Fruit fly (Drosophila melanogaster) whole organism, embryonic: ENCODE measurements around the gene CG5235.

Experiments
- ATbp ChIP-seq: fragments of 200-800 bp; sonication (Bioruptor generic); optimal IDR thresholded peaks from 2 replicates; lab custom pipeline; 2017; ENCODE audit warnings: missing biosample characterization, mild to moderate bottlenecking, missing genetic modification characterization, missing genetic modification reagents
- Abd-B ChIP-seq: fragments of 200-800 bp; sonication (Bioruptor generic); optimal IDR thresholded peaks from 2 replicates; lab custom pipeline; 2018; ENCODE audit warnings: missing biosample characterization, mild to moderate bottlenecking, missing genetic modification characterization, moderate library complexity
- BEAF-32 ChIP-seq: fragments of 200-800 bp; sonication (Bioruptor generic); optimal IDR thresholded peaks from 3 replicates; lab custom pipeline; 2017; ENCODE audit warnings: missing biosample characterization, missing genetic modification characterization, mild to moderate bottlenecking, moderate library complexity, missing genetic modification reagents
- Bdp1 ChIP-seq: fragments of 200-800 bp; sonication (Bioruptor generic); optimal IDR thresholded peaks from 3 replicates; lab custom pipeline; 2016; ENCODE audit warnings: missing biosample characterization, missing genetic modification characterization
- CG10543 ChIP-seq: fragments of 200-800 bp; sonication (Bioruptor generic); optimal IDR thresholded peaks from 3 replicates; lab custom pipeline; 2017; ENCODE audit warnings: missing biosample characterization, mild to moderate bottlenecking, missing genetic modification characterization, moderate library complexity
- CG10979 ChIP-seq: fragments of 200-800 bp; sonication (Bioruptor generic); optimal IDR thresholded peaks from 2 replicates; lab custom pipeline; 2018; ENCODE audit warnings: missing biosample characterization, mild to moderate bottlenecking, missing genetic modification characterization, moderate library complexity
- CG11093 ChIP-seq: fragments of 200-800 bp; sonication (Bioruptor generic); IDR thresholded peaks from 3 replicates; pipeline ENCODE4 v1.3.6; 2022; ENCODE audit warnings: missing biosample characterization, missing genetic modification characterization
- CG11695 ChIP-seq: fragments of 200-800 bp; sonication (Bioruptor generic); IDR thresholded peaks from 3 replicates; pipeline ENCODE4 v1.3.6; 2022; ENCODE audit warnings: missing biosample characterization, missing genetic modification characterization
- CG12104 ChIP-seq: fragments of 200-800 bp; sonication (Bioruptor generic); optimal IDR thresholded peaks from 3 replicates; lab custom pipeline; 2016; ENCODE audit warnings: missing biosample characterization, missing genetic modification characterization
- CG12769 ChIP-seq: fragments of 200-800 bp; sonication (Bioruptor generic); optimal IDR thresholded peaks from 2 replicates; lab custom pipeline; 2019; ENCODE audit warnings: missing biosample characterization, mild to moderate bottlenecking, missing genetic modification characterization, moderate library complexity
- CG13624 ChIP-seq: fragments of 200-800 bp; sonication (Bioruptor generic); optimal IDR thresholded peaks from 2 replicates; lab custom pipeline; 2016; ENCODE audit warnings: missing biosample characterization, missing genetic modification characterization
- CG18619 ChIP-seq: fragments of 200-800 bp; sonication (Bioruptor generic); optimal IDR thresholded peaks from 3 replicates; lab custom pipeline; 2017; ENCODE audit warnings: missing biosample characterization, mild to moderate bottlenecking, missing genetic modification characterization
- CG30431 ChIP-seq: fragments of 200-800 bp; sonication (Bioruptor generic); optimal IDR thresholded peaks from 2 replicates; lab custom pipeline; 2017; ENCODE audit warnings: missing biosample characterization, missing genetic modification characterization
- CG33213 ChIP-seq: fragments of 200-800 bp; sonication (Bioruptor generic); optimal IDR thresholded peaks from 3 replicates; lab custom pipeline; 2016; ENCODE audit warnings: missing biosample characterization, missing genetic modification characterization
- CG7556 ChIP-seq: fragments of 200-800 bp; sonication (Bioruptor generic); optimal IDR thresholded peaks from 2 replicates; lab custom pipeline; 2017; ENCODE audit warnings: missing biosample characterization, mild to moderate bottlenecking, missing genetic modification characterization
- CG9609 ChIP-seq: fragments of 200-800 bp; sonication (Bioruptor generic); optimal IDR thresholded peaks from 3 replicates; lab custom pipeline; 2016; ENCODE audit warnings: missing biosample characterization, missing genetic modification characterization
- CG9817 ChIP-seq: fragments of 200-800 bp; sonication (Bioruptor generic); optimal IDR thresholded peaks from 2 replicates; lab custom pipeline; 2018; ENCODE audit warnings: missing biosample characterization, mild to moderate bottlenecking, missing genetic modification characterization, moderate library complexity
- CHES-1-like ChIP-seq: fragments of 200-800 bp; sonication (Bioruptor generic); optimal IDR thresholded peaks from 2 replicates; lab custom pipeline; 2016; ENCODE audit warnings: missing biosample characterization, missing genetic modification characterization
- Dip3 ChIP-seq: fragments of 200-800 bp; sonication (Bioruptor generic); optimal IDR thresholded peaks from 3 replicates; lab custom pipeline; 2016; ENCODE audit warnings: missing biosample characterization, missing genetic modification characterization
- Drgx ChIP-seq: fragments of 200-800 bp; sonication (Bioruptor generic); IDR thresholded peaks from 2 replicates; pipeline ENCODE4 v1.3.6; 2022; ENCODE audit warnings: missing biosample characterization, missing genetic modification characterization
- Ets65A ChIP-seq: fragments of 200-800 bp; sonication (Bioruptor generic); peaks from one replicate; lab custom pipeline; 2016; ENCODE audit warnings: missing biosample characterization, missing genetic modification characterization
- HLH3B ChIP-seq: fragments of 200-800 bp; sonication (Bioruptor generic); IDR thresholded peaks from 2 replicates; pipeline ENCODE4 v1.3.6; 2022; ENCODE audit warnings: missing biosample characterization, missing genetic modification characterization
- Mad ChIP-seq: fragments of 200-800 bp; sonication (Bioruptor generic); optimal IDR thresholded peaks from 2 replicates; lab custom pipeline; 2016; ENCODE audit warnings: missing biosample characterization, missing genetic modification characterization
- Meics ChIP-seq: fragments of 200-800 bp; sonication (Bioruptor generic); optimal IDR thresholded peaks from 2 replicates; lab custom pipeline; 2017; ENCODE audit warnings: missing biosample characterization, mild to moderate bottlenecking, missing genetic modification characterization
- NK7.1 ChIP-seq: fragments of 200-800 bp; sonication (Bioruptor generic); optimal IDR thresholded peaks from 3 replicates; lab custom pipeline; 2016; ENCODE audit warnings: missing biosample characterization, missing genetic modification characterization
- Nf-YA ChIP-seq: fragments of 200-800 bp; sonication (Bioruptor generic); IDR thresholded peaks from 2 replicates; pipeline ENCODE4 v1.3.6; 2022; ENCODE audit warnings: missing biosample characterization, missing genetic modification characterization
- NfI ChIP-seq: fragments of 200-800 bp; sonication (Bioruptor generic); optimal IDR thresholded peaks from 3 replicates; lab custom pipeline; 2018; ENCODE audit warnings: missing biosample characterization, mild to moderate bottlenecking, missing genetic modification characterization, moderate library complexity
- Oli ChIP-seq: fragments of 200-800 bp; sonication (Bioruptor generic); optimal IDR thresholded peaks from 2 replicates; lab custom pipeline; 2018; ENCODE audit warnings: missing biosample characterization, mild to moderate bottlenecking, missing genetic modification characterization, moderate library complexity
- Taf1 ChIP-seq: fragments of 200-800 bp; sonication (Bioruptor generic); IDR thresholded peaks from 2 replicates; pipeline ENCODE4 v1.3.6; 2022; ENCODE audit warnings: missing biosample characterization, missing genetic modification characterization
- Vsx1 ChIP-seq: fragments of 200-800 bp; sonication (Bioruptor generic); optimal IDR thresholded peaks from 2 replicates; lab custom pipeline; 2017; ENCODE audit warnings: missing biosample characterization, mild to moderate bottlenecking, missing genetic modification characterization, missing genetic modification reagents
- ac ChIP-seq: fragments of 200-800 bp; sonication (Bioruptor generic); optimal IDR thresholded peaks from 3 replicates; lab custom pipeline; 2017; ENCODE audit warnings: missing biosample characterization, mild to moderate bottlenecking, missing genetic modification characterization
- ash1 ChIP-seq: fragments of 200-800 bp; sonication (Bioruptor generic); optimal IDR thresholded peaks from 2 replicates; lab custom pipeline; 2018; ENCODE audit warnings: missing biosample characterization, mild to moderate bottlenecking, missing genetic modification characterization
- ato ChIP-seq: fragments of 200-800 bp; sonication (Bioruptor generic); IDR thresholded peaks from 2 replicates; pipeline ENCODE4 v1.3.6; 2022; ENCODE audit warnings: missing biosample characterization, missing genetic modification characterization; ENCODE audit not compliant: partially characterized antibody
- bbx ChIP-seq: fragments of 200-800 bp; sonication (Bioruptor generic); IDR thresholded peaks from 2 replicates; pipeline ENCODE4 v1.3.6; 2022; ENCODE audit warnings: missing biosample characterization, missing genetic modification characterization; ENCODE audit not compliant: partially characterized antibody
- bigmax ChIP-seq: fragments of 200-800 bp; sonication (Bioruptor generic); optimal IDR thresholded peaks from 2 replicates; lab custom pipeline; 2018; ENCODE audit warnings: missing biosample characterization, mild to moderate bottlenecking, missing genetic modification characterization
- caup ChIP-seq: fragments of 200-800 bp; sonication (Bioruptor generic); optimal IDR thresholded peaks from 3 replicates; lab custom pipeline; 2017; ENCODE audit warnings: missing biosample characterization, mild to moderate bottlenecking, missing genetic modification characterization, moderate library complexity; ENCODE audit not compliant: severe bottlenecking
- croc ChIP-seq: fragments of 200-800 bp; sonication (Bioruptor generic); conservative IDR thresholded peaks from 3 replicates; pipeline ENCODE4 v1.3.6; 2022; ENCODE audit warnings: missing biosample characterization, missing genetic modification characterization
- dmrt11E ChIP-seq: fragments of 200-800 bp; sonication (Bioruptor generic); optimal IDR thresholded peaks from 3 replicates; lab custom pipeline; 2018; ENCODE audit warnings: missing biosample characterization, mild to moderate bottlenecking, missing genetic modification characterization, moderate library complexity
- eve ChIP-seq, 2 experiments: fragments of >200 bp; optimal IDR thresholded peaks; 2 replicates each; lab custom pipeline; 2017; ENCODE audit warnings: missing biosample characterization in 2 of 2, missing genetic modification characterization in 2 of 2
- fd102C ChIP-seq: fragments of 200-800 bp; sonication (Bioruptor generic); optimal IDR thresholded peaks from 2 replicates; lab custom pipeline; 2018; ENCODE audit warnings: missing biosample characterization, mild to moderate bottlenecking, missing genetic modification characterization, moderate library complexity
- jigr1 ChIP-seq: fragments of 200-800 bp; sonication (Bioruptor generic); IDR thresholded peaks from 3 replicates; pipeline ENCODE4 v1.3.6; 2022; ENCODE audit warnings: missing biosample characterization, missing genetic modification characterization
- ken ChIP-seq: fragments of 200-800 bp; sonication (Bioruptor generic); IDR thresholded peaks from 3 replicates; pipeline ENCODE4 v1.3.6; 2022; ENCODE audit warnings: missing biosample characterization, missing genetic modification characterization
- klu ChIP-seq: fragments of 200-800 bp; sonication (Bioruptor generic); IDR thresholded peaks from 2 replicates; pipeline ENCODE4 v1.3.6; 2022; ENCODE audit warnings: missing biosample characterization, missing genetic modification characterization
- lov ChIP-seq, 2 experiments: fragments of 200-800 bp in 1 of 2; fragments of >200 bp in 1 of 2; sonication (Bioruptor generic) in 1 of 2; IDR thresholded peaks in 1 of 2; optimal IDR thresholded peaks in 1 of 2; 2 replicates in 1 of 2; 3 replicates in 1 of 2; pipeline versions ENCODE4 v1.3.6 to Lab custom; 2017 to 2022; ENCODE audit warnings: missing biosample characterization in 1 of 2, missing genetic modification characterization in 1 of 2
- pan ChIP-seq, 4 experiments: fragments of >200 bp in 3 of 4; fragments of 200-800 bp in 1 of 4; sonication (Bioruptor generic) in 1 of 4; optimal IDR thresholded peaks in 3 of 4; IDR thresholded peaks in 1 of 4; 2 replicates each; pipeline versions ENCODE4 v1.3.6 to Lab custom; 2017 to 2022; ENCODE audit warnings: missing biosample characterization in 2 of 4, missing genetic modification characterization in 2 of 4, mixed read lengths in 1 of 4
- pfk ChIP-seq: fragments of 200-800 bp; sonication (Bioruptor generic); optimal IDR thresholded peaks from 2 replicates; lab custom pipeline; 2018; ENCODE audit warnings: missing biosample characterization, mild to moderate bottlenecking, missing genetic modification characterization, moderate library complexity
- pum ChIP-seq: fragments of 200-800 bp; sonication (Bioruptor generic); optimal IDR thresholded peaks from 2 replicates; lab custom pipeline; 2016; ENCODE audit warnings: missing biosample characterization, missing genetic modification characterization
- sens ChIP-seq: fragments of 200-800 bp; sonication (Bioruptor generic); peaks from one replicate; lab custom pipeline; 2016; ENCODE audit warnings: missing biosample characterization, missing genetic modification characterization
- shn ChIP-seq: fragments of 200-800 bp; sonication (Bioruptor generic); optimal IDR thresholded peaks from 3 replicates; lab custom pipeline; 2016; ENCODE audit warnings: missing biosample characterization, missing genetic modification characterization
- zf30C ChIP-seq: fragments of 200-800 bp; sonication (Bioruptor generic); optimal IDR thresholded peaks from 3 replicates; lab custom pipeline; 2018; ENCODE audit warnings: missing biosample characterization, mild to moderate bottlenecking, missing genetic modification characterization

Gene CG5235

dm6 chr3L:16090330-16090803 lies at the start of gene CG5235, which contains the start of gene ClC-c (continued):
- no peak for TF ChIP-seq caup (GFP tag; lab: Kevin White, UChicago)
- TF ChIP-seq ash1 (GFP tag; lab: Kevin White, UChicago): no peak
- no peak for TF ChIP-seq Bdp1 (GFP tag; lab: Kevin White, UChicago)
- TF ChIP-seq Oli (tag; lab: Kevin White, UChicago): no peak
- no peak for TF ChIP-seq Meics
- TF ChIP-seq ATbp: no peak
- TF ChIP-seq CG30431 (GFP tag; lab: Kevin White, UChicago): no peak
- no peak for TF ChIP-seq croc
- TF ChIP-seq CG13624 (GFP tag; lab: Kevin White, UChicago): peak; percentile 37
- no peak for TF ChIP-seq Dip3 (GFP tag; lab: Kevin White, UChicago)
- TF ChIP-seq bbx (GFP tag; lab: Robert Waterston, UW): peak; percentile 91
- no peak for TF ChIP-seq CG9609 (GFP tag; lab: Kevin White, UChicago)
- no peak for TF ChIP-seq Taf1 (GFP tag; lab: Robert Waterston, UW)
- TF ChIP-seq zf30C: no peak
- TF ChIP-seq Vsx1 (GFP tag; lab: Kevin White, UChicago): no peak
- TF ChIP-seq Abd-B (GFP tag; lab: Kevin White, UChicago): no peak
- no peak for TF ChIP-seq CG9817 (tag; lab: Kevin White, UChicago)
- TF ChIP-seq eve (GFP tag; optimal IDR thresholded peaks at IDR 0.05; lab: Kevin White, UChicago): no peak
- no peak for TF ChIP-seq Nf-YA (GFP tag; lab: Robert Waterston, UW)
- no peak for TF ChIP-seq NfI (GFP tag; lab: Kevin White, UChicago)
- TF ChIP-seq HLH3B (GFP tag; lab: Robert Waterston, UW): no peak
- TF ChIP-seq ato (GFP tag; lab: Robert Waterston, UW): peak; percentile 78
- no peak for TF ChIP-seq lov (optimal IDR thresholded peaks at IDR 0.05; lab: Kevin White, UChicago)
- no peak for TF ChIP-seq lov (GFP tag; IDR thresholded peaks at IDR 0.05; lab: Robert Waterston, UW)
- no peak for TF ChIP-seq CG12104
- no peak for TF ChIP-seq shn (GFP tag; lab: Kevin White, UChicago)
- no peak for TF ChIP-seq Mad (GFP tag; lab: Kevin White, UChicago)
- no peak for TF ChIP-seq CG11093
- no peak for TF ChIP-seq CG10543 (GFP tag; lab: Kevin White, UChicago)
- no peak for TF ChIP-seq Drgx (GFP tag; lab: Robert Waterston, UW)
- TF ChIP-seq CG18619 (GFP tag; lab: Kevin White, UChicago): no peak
- no peak for TF ChIP-seq bigmax (GFP tag; lab: Kevin White, UChicago)
- TF ChIP-seq CG33213 (GFP tag; lab: Kevin White, UChicago): no peak
- TF ChIP-seq pfk: no peak
- TF ChIP-seq ac (GFP tag; lab: Kevin White, UChicago): no peak
- no peak for TF ChIP-seq CG11695 (GFP tag; lab: Robert Waterston, UW)
- no peak for TF ChIP-seq Ets65A (GFP tag; lab: Kevin White, UChicago)
- TF ChIP-seq ken (GFP tag; lab: Robert Waterston, UW): no peak
- no peak for TF ChIP-seq CG12769 (tag; lab: Kevin White, UChicago)
- no peak for TF ChIP-seq fd102C (GFP tag; lab: Kevin White, UChicago)
- TF ChIP-seq CG7556 (GFP tag; lab: Kevin White, UChicago): no peak
- TF ChIP-seq pan (optimal IDR thresholded peaks at IDR 0.05; lab: Kevin White, UChicago): no peak
- TF ChIP-seq pan (GFP tag; optimal IDR thresholded peaks at IDR 0.05 in 1 of 2, IDR thresholded peaks at IDR 0.05 in 1 of 2): no peak
- peak; percentile 37 for TF ChIP-seq sens (GFP tag; lab: Kevin White, UChicago)
- peak; percentile 51 for TF ChIP-seq CHES-1-like (GFP tag; lab: Kevin White, UChicago)
- peak; percentile 79 for TF ChIP-seq BEAF-32 (GFP tag; lab: Kevin White, UChicago)
- no peak for TF ChIP-seq NK7.1
- TF ChIP-seq dmrt11E (tag; lab: Kevin White, UChicago): no peak
- no peak for TF ChIP-seq klu (GFP tag; lab: Robert Waterston, UW)
- TF ChIP-seq jigr1 (GFP tag; lab: Robert Waterston, UW): no peak
- TF ChIP-seq pum: no peak
- TF ChIP-seq CG10979 (tag; lab: Kevin White, UChicago): no peak
